Worm (Caenorhabditis elegans): ENCODE measurements around the gene col-130.

- TF ChIP-seq mec-3 (tag; optimal IDR thresholded peaks at IDR 0.05; ENCODE audit: borderline replicate concordance) (no peak), nhr-11 (tag; optimal IDR thresholded peaks at IDR 0.05) (no peak), npax-4 (tag; optimal IDR thresholded peaks at IDR 0.05) (no peak), hlh-30 (tag; optimal IDR thresholded peaks at IDR 0.05; ENCODE audit: insufficient read depth) (no peak), K02D7.2 (tag; optimal IDR thresholded peaks at IDR 0.05) (no peak), unc-55 (GFP tag; optimal IDR thresholded peaks at IDR 0.05) (no peak), ama-1 (optimal IDR thresholded peaks at IDR 0.05) (no peak), madf-2 (tag; optimal IDR thresholded peaks at IDR 0.05) (no peak), sox-4 (tag; optimal IDR thresholded peaks at IDR 0.05) (no peak), unc-3 (GFP tag; conservative IDR thresholded peaks at IDR 0.05) (no peak), unc-3 (tag; optimal IDR thresholded peaks at IDR 0.05) (no peak), lin-11 (tag; optimal IDR thresholded peaks at IDR 0.05) (no peak)
Measured at ce11 chrIV:12438359-12438758, 10.0 kb upstream of the col-130 start, which contains the start of gene clec-185.

Measured in whole organism, late embryonic.